Fruit fly (Drosophila melanogaster) whole organism, embryonic: Measurements from ENCODE around the gene Prim2.

Experiments used
- Ada2b ChIP-seq: fragments of 200-800 bp; sonication (Bioruptor generic); IDR thresholded peaks from 2 replicates; pipeline ENCODE4 v1.3.6; 2022; ENCODE audit warnings: missing biosample characterization, missing genetic modification characterization
- Bdp1 ChIP-seq: fragments of 200-800 bp; sonication (Bioruptor generic); optimal IDR thresholded peaks from 3 replicates; lab custom pipeline; 2016; ENCODE audit warnings: missing biosample characterization, missing genetic modification characterization
- Bteb2 ChIP-seq: fragments of 200-800 bp; sonication (Bioruptor generic); optimal IDR thresholded peaks from 2 replicates; lab custom pipeline; 2016; ENCODE audit warnings: missing biosample characterization, missing genetic modification characterization
- C15 ChIP-seq: fragments of 200-800 bp; sonication (Bioruptor generic); IDR thresholded peaks from 3 replicates; pipeline ENCODE4 v1.3.6; 2022; ENCODE audit warnings: missing biosample characterization, missing genetic modification characterization
- CG1024 ChIP-seq: fragments of 200-800 bp; sonication (Bioruptor generic); IDR thresholded peaks from 2 replicates; pipeline ENCODE4 v1.3.6; 2022; ENCODE audit warnings: missing biosample characterization, missing genetic modification characterization
- CG13296 ChIP-seq: fragments of 200-800 bp; sonication (Bioruptor generic); optimal IDR thresholded peaks from 3 replicates; lab custom pipeline; 2018; ENCODE audit warnings: missing biosample characterization, mild to moderate bottlenecking, missing genetic modification characterization
- CG14441 ChIP-seq: fragments of 200-800 bp; sonication (Bioruptor generic); IDR thresholded peaks from 2 replicates; pipeline ENCODE4 v1.3.6; 2022; ENCODE audit warnings: missing biosample characterization, missing genetic modification characterization
- CG15269 ChIP-seq: fragments of 200-800 bp; sonication (Bioruptor generic); optimal IDR thresholded peaks from 2 replicates; lab custom pipeline; 2018; ENCODE audit warnings: missing biosample characterization, mild to moderate bottlenecking, missing genetic modification characterization, moderate library complexity
- CG1529 ChIP-seq: fragments of 200-800 bp; sonication (Bioruptor generic); optimal IDR thresholded peaks from 3 replicates; lab custom pipeline; 2018; ENCODE audit warnings: missing biosample characterization, missing genetic modification characterization
- CG16779 ChIP-seq: fragments of 200-800 bp; sonication (Bioruptor generic); IDR thresholded peaks from 2 replicates; pipeline ENCODE4 v1.3.6; 2022; ENCODE audit warnings: missing biosample characterization, missing genetic modification characterization
- CG16813 ChIP-seq: fragments of 200-800 bp; sonication (Bioruptor generic); IDR thresholded peaks from 3 replicates; pipeline ENCODE4 v1.3.6; 2022; ENCODE audit warnings: missing biosample characterization, missing genetic modification characterization; ENCODE audit not compliant: partially characterized antibody
- CG18476 ChIP-seq: fragments of 200-800 bp; sonication (Bioruptor generic); optimal IDR thresholded peaks from 2 replicates; lab custom pipeline; 2016; ENCODE audit warnings: missing biosample characterization, mild to moderate bottlenecking, missing genetic modification characterization
- CG2199 ChIP-seq: fragments of 200-800 bp; sonication (Bioruptor generic); IDR thresholded peaks from 3 replicates; pipeline ENCODE4 v1.3.6; 2022; ENCODE audit warnings: missing biosample characterization, missing genetic modification characterization
- CG2875 ChIP-seq: fragments of 200-800 bp; sonication (Bioruptor generic); optimal IDR thresholded peaks from 2 replicates; lab custom pipeline; 2017; ENCODE audit warnings: missing biosample characterization, mild to moderate bottlenecking, missing genetic modification characterization, missing genetic modification reagents
- CG3726 ChIP-seq: fragments of 200-800 bp; sonication (Bioruptor generic); IDR thresholded peaks from 3 replicates; pipeline ENCODE4, ENCODE4 v1.3.6; 2022; ENCODE audit warnings: missing biosample characterization, missing genetic modification characterization
- CG3847 ChIP-seq: fragments of 200-800 bp; sonication (Bioruptor generic); IDR thresholded peaks from 2 replicates; pipeline ENCODE4 v1.3.6; 2022; ENCODE audit warnings: missing biosample characterization, missing genetic modification characterization
- CG3995 ChIP-seq: fragments of 200-800 bp; sonication (Bioruptor generic); optimal IDR thresholded peaks from 3 replicates; lab custom pipeline; 2016; ENCODE audit warnings: missing biosample characterization, missing genetic modification characterization
- CG7839 ChIP-seq: fragments of 200-800 bp; sonication (Bioruptor generic); optimal IDR thresholded peaks from 3 replicates; lab custom pipeline; 2018; ENCODE audit warnings: missing biosample characterization, mild to moderate bottlenecking, missing genetic modification characterization, moderate library complexity
- CG7963 ChIP-seq: fragments of 200-800 bp; sonication (Bioruptor generic); IDR thresholded peaks from 3 replicates; pipeline ENCODE4 v1.3.6; 2022; ENCODE audit warnings: missing biosample characterization, missing genetic modification characterization; ENCODE audit not compliant: partially characterized antibody
- Dll ChIP-seq: fragments of 200-800 bp; sonication (Bioruptor generic); IDR thresholded peaks from 4 replicates; pipeline ENCODE4 v1.3.6; 2022; ENCODE audit warnings: missing biosample characterization, missing genetic modification characterization; ENCODE audit not compliant: partially characterized antibody
- H2.0 ChIP-seq: fragments of 200-800 bp; sonication (Bioruptor generic); IDR thresholded peaks from 2 replicates; pipeline ENCODE4 v1.3.6; 2022; ENCODE audit warnings: missing biosample characterization, missing genetic modification characterization
- Hmx ChIP-seq: fragments of 200-800 bp; sonication (Bioruptor generic); optimal IDR thresholded peaks from 2 replicates; lab custom pipeline; 2016; ENCODE audit warnings: missing biosample characterization, missing genetic modification characterization
- Hr78 ChIP-seq, 2 experiments: fragments of 200-800 bp in 1 of 2; fragments of >200 bp in 1 of 2; sonication (Bioruptor generic) in 1 of 2; optimal IDR thresholded peaks; 2 replicates each; lab custom pipeline; 2017 to 2019; ENCODE audit warnings: missing biosample characterization in 2 of 2, missing genetic modification characterization in 2 of 2, mild to moderate bottlenecking in 1 of 2, moderate library complexity in 1 of 2
- Lpt ChIP-seq: fragments of >200 bp; optimal IDR thresholded peaks from 2 replicates; lab custom pipeline; 2018; ENCODE audit warnings: missing biosample characterization, missing genetic modification characterization
- Mes4 ChIP-seq: fragments of 200-800 bp; sonication (Bioruptor generic); optimal IDR thresholded peaks from 2 replicates; lab custom pipeline; 2016; ENCODE audit warnings: missing biosample characterization, missing genetic modification characterization
- Mrtf ChIP-seq: fragments of 200-800 bp; sonication (Bioruptor generic); IDR thresholded peaks from 3 replicates; pipeline ENCODE4 v1.3.6; 2022; ENCODE audit warnings: missing biosample characterization, missing genetic modification characterization
- Neu2 ChIP-seq: fragments of 200-800 bp; sonication (Bioruptor generic); optimal IDR thresholded peaks from 3 replicates; lab custom pipeline; 2016; ENCODE audit warnings: missing biosample characterization, missing genetic modification characterization, borderline replicate concordance
- Scr ChIP-seq: fragments of 200-800 bp; sonication (Bioruptor generic); IDR thresholded peaks from 2 replicates; pipeline ENCODE4 v1.3.6; 2022; ENCODE audit warnings: missing biosample characterization, missing genetic modification characterization; ENCODE audit not compliant: partially characterized antibody
- Sin3A ChIP-seq: fragments of >200 bp; optimal IDR thresholded peaks from 2 replicates; lab custom pipeline; 2018
- Sox100B ChIP-seq: fragments of 200-800 bp; sonication (Bioruptor generic); optimal IDR thresholded peaks from 3 replicates; lab custom pipeline; 2018; ENCODE audit warnings: missing biosample characterization, mild to moderate bottlenecking, missing genetic modification characterization
- bcd ChIP-seq: fragments of 200-800 bp; sonication (Bioruptor generic); optimal IDR thresholded peaks from 2 replicates; lab custom pipeline; 2017; ENCODE audit warnings: missing biosample characterization, mild to moderate bottlenecking, missing genetic modification characterization
- caup ChIP-seq: fragments of 200-800 bp; sonication (Bioruptor generic); optimal IDR thresholded peaks from 3 replicates; lab custom pipeline; 2017; ENCODE audit warnings: missing biosample characterization, mild to moderate bottlenecking, missing genetic modification characterization, moderate library complexity; ENCODE audit not compliant: severe bottlenecking
- chn ChIP-seq: fragments of 200-800 bp; sonication (Bioruptor generic); optimal IDR thresholded peaks from 2 replicates; lab custom pipeline; 2016; ENCODE audit warnings: missing biosample characterization, missing genetic modification characterization
- da ChIP-seq: fragments of 200-800 bp; sonication (Bioruptor generic); optimal IDR thresholded peaks from 2 replicates; lab custom pipeline; 2016; ENCODE audit warnings: missing biosample characterization, missing genetic modification characterization
- dan ChIP-seq: fragments of 200-800 bp; sonication (Bioruptor generic); IDR thresholded peaks from 2 replicates; pipeline ENCODE4 v1.3.6; 2022; ENCODE audit warnings: missing biosample characterization, missing genetic modification characterization
- dati ChIP-seq: fragments of 200-800 bp; sonication (Bioruptor generic); IDR thresholded peaks from 2 replicates; pipeline ENCODE4 v1.3.6; 2022; ENCODE audit warnings: missing biosample characterization, missing genetic modification characterization
- dmrt11E ChIP-seq: fragments of 200-800 bp; sonication (Bioruptor generic); optimal IDR thresholded peaks from 3 replicates; lab custom pipeline; 2018; ENCODE audit warnings: missing biosample characterization, mild to moderate bottlenecking, missing genetic modification characterization, moderate library complexity
- ewg ChIP-seq: fragments of 200-800 bp; sonication (Bioruptor generic); optimal IDR thresholded peaks from 3 replicates; lab custom pipeline; 2017; ENCODE audit warnings: mild to moderate bottlenecking, missing biosample characterization, missing genetic modification reagents, missing genetic modification characterization
- gsb-n ChIP-seq: fragments of 200-800 bp; sonication (Bioruptor generic); optimal IDR thresholded peaks from 3 replicates; lab custom pipeline; 2018; ENCODE audit warnings: missing biosample characterization, mild to moderate bottlenecking, missing genetic modification characterization
- lab ChIP-seq: fragments of 200-800 bp; sonication (Bioruptor generic); optimal IDR thresholded peaks from 3 replicates; lab custom pipeline; 2017; ENCODE audit warnings: missing biosample characterization, missing genetic modification characterization, mild to moderate bottlenecking, moderate library complexity, missing genetic modification reagents
- mam ChIP-seq: fragments of 200-800 bp; sonication (Bioruptor generic); optimal IDR thresholded peaks from 3 replicates; lab custom pipeline; 2016; ENCODE audit warnings: missing biosample characterization, missing genetic modification characterization
- nerfin-2 ChIP-seq: fragments of 200-800 bp; sonication (Bioruptor generic); IDR thresholded peaks from 2 replicates; pipeline ENCODE4 v1.3.6; 2022; ENCODE audit warnings: missing biosample characterization, missing genetic modification characterization; ENCODE audit not compliant: partially characterized antibody
- peb ChIP-seq: fragments of 200-800 bp; sonication (Bioruptor generic); IDR thresholded peaks from 2 replicates; pipeline ENCODE4 v1.3.6; 2022; ENCODE audit warnings: missing biosample characterization, missing genetic modification characterization
- pum ChIP-seq: fragments of 200-800 bp; sonication (Bioruptor generic); optimal IDR thresholded peaks from 2 replicates; lab custom pipeline; 2016; ENCODE audit warnings: missing biosample characterization, missing genetic modification characterization
- seq ChIP-seq: fragments of 200-800 bp; sonication (Bioruptor generic); IDR thresholded peaks from 2 replicates; pipeline ENCODE4 v1.3.6; 2022; ENCODE audit warnings: missing biosample characterization, missing genetic modification characterization
- stc ChIP-seq: fragments of 200-800 bp; sonication (Bioruptor generic); IDR thresholded peaks from 2 replicates; pipeline ENCODE4 v1.3.6; 2022; ENCODE audit warnings: missing biosample characterization, missing genetic modification characterization
- tin ChIP-seq: fragments of 200-800 bp; sonication (Bioruptor generic); optimal IDR thresholded peaks from 3 replicates; lab custom pipeline; 2016; ENCODE audit warnings: missing biosample characterization, missing genetic modification characterization
- tx ChIP-seq: fragments of 200-800 bp; sonication (Bioruptor generic); optimal IDR thresholded peaks from 2 replicates; lab custom pipeline; 2016; ENCODE audit warnings: missing biosample characterization, missing genetic modification characterization
- zen ChIP-seq: fragments of 200-800 bp; sonication (Bioruptor generic); optimal IDR thresholded peaks from 3 replicates; lab custom pipeline; 2018; ENCODE audit warnings: missing biosample characterization, mild to moderate bottlenecking, missing genetic modification characterization, moderate library complexity
- zfh2 ChIP-seq: fragments of 200-800 bp; sonication (Bioruptor generic); optimal IDR thresholded peaks from 2 replicates; lab custom pipeline; 2016; ENCODE audit warnings: missing biosample characterization, missing genetic modification characterization

Gene Prim2

dm6 chr3L:20399550-20400109 lies 38.2 kb upstream of the Prim2 start (continued):
- TF ChIP-seq Scr (GFP tag; lab: Robert Waterston, UW) = no peak
- TF ChIP-seq Bdp1 (GFP tag; lab: Kevin White, UChicago) = peak; percentile 68
- TF ChIP-seq H2.0 (GFP tag; lab: Robert Waterston, UW) = peak; percentile 77
- TF ChIP-seq CG15269 (tag; lab: Kevin White, UChicago) = peak; percentile 94
- TF ChIP-seq bcd (GFP tag; lab: Kevin White, UChicago) = peak; percentile 87
- TF ChIP-seq Sin3A (lab: Kevin White, UChicago) = no peak
- TF ChIP-seq ewg (GFP tag; lab: Kevin White, UChicago) = peak; percentile 76
- TF ChIP-seq dan (GFP tag; lab: Robert Waterston, UW) = no peak
- TF ChIP-seq gsb-n (tag; lab: Kevin White, UChicago) = peak; percentile 76
- TF ChIP-seq tx (GFP tag; lab: Kevin White, UChicago) = peak; percentile 74
- TF ChIP-seq CG1529 (GFP tag; lab: Kevin White, UChicago) = peak; percentile 74
- TF ChIP-seq Mrtf (GFP tag; lab: Robert Waterston, UW) = peak; percentile 78
- no peak for TF ChIP-seq C15 (GFP tag; lab: Robert Waterston, UW)
- peak; percentile 68; the same call in 1 of the 3 replicates for TF ChIP-seq CG3726 (GFP tag; lab: Robert Waterston, UW)
- TF ChIP-seq CG2199 (GFP tag; lab: Robert Waterston, UW) = no peak; the same call in 1 of the 3 replicates
- peak; percentile 84 for TF ChIP-seq stc (GFP tag; lab: Robert Waterston, UW)
- TF ChIP-seq CG3847 (GFP tag; lab: Robert Waterston, UW) = peak; percentile 83
- peak; percentile 82 for TF ChIP-seq tin
- peak; percentile 91 for TF ChIP-seq Sox100B (GFP tag; lab: Kevin White, UChicago)
- peak; percentile 72 for TF ChIP-seq zen (tag; lab: Kevin White, UChicago)
- TF ChIP-seq pum = peak; percentile 56
- TF ChIP-seq dmrt11E (tag; lab: Kevin White, UChicago) = peak; percentile 71
- 0 out of 2 replicates have a peak, but pooled peaks have one; percentile 50 for TF ChIP-seq CG1024 (GFP tag; lab: Robert Waterston, UW)
- peak; percentile 85 for TF ChIP-seq CG18476
- TF ChIP-seq CG7963 (GFP tag; lab: Robert Waterston, UW) = no peak
- TF ChIP-seq Hr78 (GFP tag; optimal IDR thresholded peaks at IDR 0.05; lab: Kevin White, UChicago) = peak in 1 of 2 experiments; percentile 59
- TF ChIP-seq CG7839 (tag; lab: Kevin White, UChicago) = peak; percentile 92
- TF ChIP-seq Hmx (GFP tag; lab: Kevin White, UChicago) = peak; percentile 54
- TF ChIP-seq Lpt = no peak
- TF ChIP-seq zfh2 = peak; percentile 85
- TF ChIP-seq CG16813 (GFP tag; lab: Robert Waterston, UW) = no peak
- TF ChIP-seq seq (GFP tag; lab: Robert Waterston, UW) = peak; percentile 84
- TF ChIP-seq CG16779 (GFP tag; lab: Robert Waterston, UW) = peak; percentile 66
- TF ChIP-seq Dll (GFP tag; lab: Robert Waterston, UW) = no peak
- peak; percentile 85 for TF ChIP-seq caup (GFP tag; lab: Kevin White, UChicago)
- peak; percentile 81 for TF ChIP-seq CG14441
- TF ChIP-seq mam (GFP tag; lab: Kevin White, UChicago) = peak; percentile 86
- no peak for TF ChIP-seq Neu2 (GFP tag; lab: Kevin White, UChicago)
- TF ChIP-seq lab (GFP tag; lab: Kevin White, UChicago) = peak; percentile 92
- TF ChIP-seq nerfin-2 (GFP tag; lab: Robert Waterston, UW) = no peak
- peak; percentile 82 for TF ChIP-seq Bteb2 (GFP tag; lab: Kevin White, UChicago)
- TF ChIP-seq CG13296 = peak; percentile 92
- peak; percentile 56 for TF ChIP-seq da (GFP tag; lab: Kevin White, UChicago)
- peak; percentile 78 for TF ChIP-seq chn (GFP tag; lab: Kevin White, UChicago)
- peak; percentile 67 for TF ChIP-seq CG2875 (GFP tag; lab: Kevin White, UChicago)
- peak; percentile 55 for TF ChIP-seq CG3995 (GFP tag; lab: Kevin White, UChicago)
- peak; percentile 62 for TF ChIP-seq Mes4 (GFP tag; lab: Kevin White, UChicago)
- TF ChIP-seq dati (GFP tag; lab: Robert Waterston, UW) = no peak; the same call in 1 of the 2 replicates
- TF ChIP-seq peb = peak; percentile 68
- TF ChIP-seq Ada2b (GFP tag; lab: Robert Waterston, UW) = peak; percentile 80
